Fruit fly (Drosophila melanogaster) whole organism, adult: ENCODE results near the gene bond.
A peak's percentile ranks its signal among the peaks of the same experiment; 100 is the strongest.

Source experiments
- CG11617 ChIP-seq: fragments of 200-800 bp; sonication (Bioruptor generic); optimal IDR thresholded peaks from 2 replicates; lab custom pipeline; 2017; ENCODE audit warnings: mild to moderate bottlenecking, missing biosample characterization, missing genetic modification reagents, missing genetic modification characterization
- CG12768 ChIP-seq: fragments of 200-800 bp; sonication (Bioruptor generic); optimal IDR thresholded peaks from 2 replicates; lab custom pipeline; 2017; ENCODE audit warnings: missing biosample characterization, missing genetic modification characterization, mild to moderate bottlenecking, moderate library complexity, missing genetic modification reagents
- CG14711 ChIP-seq: fragments of 200-800 bp; sonication (Bioruptor generic); optimal IDR thresholded peaks from 2 replicates; lab custom pipeline; 2018; ENCODE audit warnings: missing biosample characterization, mild to moderate bottlenecking, missing genetic modification characterization, moderate library complexity
- CG1620 ChIP-seq: fragments of 200-800 bp; sonication (Bioruptor generic); optimal IDR thresholded peaks from 2 replicates; lab custom pipeline; 2016; ENCODE audit warnings: missing biosample characterization, missing genetic modification characterization
- CG33017 ChIP-seq: fragments of 200-800 bp; sonication (Bioruptor generic); optimal IDR thresholded peaks from 2 replicates; lab custom pipeline; 2018; ENCODE audit warnings: missing biosample characterization, mild to moderate bottlenecking, missing genetic modification characterization, moderate library complexity
- CG5204 ChIP-seq: fragments of 200-800 bp; sonication (Bioruptor generic); optimal IDR thresholded peaks from 2 replicates; lab custom pipeline; 2016; ENCODE audit warnings: missing biosample characterization, missing genetic modification characterization
- CG7045 ChIP-seq: fragments of 200-800 bp; sonication (Bioruptor generic); optimal IDR thresholded peaks from 2 replicates; lab custom pipeline; 2017; ENCODE audit warnings: missing biosample characterization, mild to moderate bottlenecking, missing genetic modification characterization
- CG7101 ChIP-seq: fragments of 200-800 bp; sonication (Bioruptor generic); optimal IDR thresholded peaks from 2 replicates; lab custom pipeline; 2018; ENCODE audit warnings: missing biosample characterization, mild to moderate bottlenecking, missing genetic modification characterization, moderate library complexity
- Clk ChIP-seq: fragments of 200-800 bp; sonication (Bioruptor generic); optimal IDR thresholded peaks from 2 replicates; lab custom pipeline; 2017; ENCODE audit warnings: missing biosample characterization, missing genetic modification characterization
- Crg-1 ChIP-seq: fragments of 200-800 bp; sonication (Bioruptor generic); optimal IDR thresholded peaks from 2 replicates; lab custom pipeline; 2016; ENCODE audit warnings: missing biosample characterization, missing genetic modification characterization
- Hr96 ChIP-seq: fragments of 200-800 bp; sonication (Bioruptor generic); optimal IDR thresholded peaks from 2 replicates; lab custom pipeline; 2016; ENCODE audit warnings: missing biosample characterization, missing genetic modification characterization
- Mnt ChIP-seq: fragments of 200-800 bp; sonication (Bioruptor generic); optimal IDR thresholded peaks from 2 replicates; lab custom pipeline; 2016; ENCODE audit warnings: missing biosample characterization, mild to moderate bottlenecking, missing genetic modification characterization
- bab1 ChIP-seq: fragments of 200-800 bp; sonication (Bioruptor generic); optimal IDR thresholded peaks from 3 replicates; lab custom pipeline; 2019; ENCODE audit warnings: missing biosample characterization, mild to moderate bottlenecking, missing genetic modification characterization, moderate library complexity
- cic ChIP-seq: fragments of 200-800 bp; sonication (Bioruptor generic); optimal IDR thresholded peaks from 2 replicates; lab custom pipeline; 2017; ENCODE audit warnings: missing biosample characterization, mild to moderate bottlenecking, missing genetic modification characterization, moderate library complexity
- cnc ChIP-seq, 2 experiments: fragments of >200 bp; optimal IDR thresholded peaks; 2 replicates each; lab custom pipeline; 2017
- kay ChIP-seq: fragments of 200-800 bp; sonication (Bioruptor generic); peaks from one replicate; lab custom pipeline; 2016; ENCODE audit warnings: missing biosample characterization, missing genetic modification characterization, borderline replicate concordance
- ovo ChIP-seq: fragments of 200-800 bp; sonication (Bioruptor generic); optimal IDR thresholded peaks from 2 replicates; lab custom pipeline; 2016; ENCODE audit warnings: missing biosample characterization, missing genetic modification characterization
- pad ChIP-seq: fragments of 200-800 bp; sonication (Bioruptor generic); optimal IDR thresholded peaks from 3 replicates; lab custom pipeline; 2017; ENCODE audit warnings: missing biosample characterization, missing genetic modification characterization, mild to moderate bottlenecking, moderate library complexity, missing genetic modification reagents
- tj ChIP-seq: fragments of 200-800 bp; sonication (Bioruptor generic); optimal IDR thresholded peaks from 3 replicates; lab custom pipeline; 2017; ENCODE audit warnings: missing biosample characterization, mild to moderate bottlenecking, missing genetic modification characterization, moderate library complexity
- toe ChIP-seq: fragments of 200-800 bp; sonication (Bioruptor generic); optimal IDR thresholded peaks from 2 replicates; lab custom pipeline; 2016; ENCODE audit warnings: missing biosample characterization, missing genetic modification characterization

Gene bond

DNA sequence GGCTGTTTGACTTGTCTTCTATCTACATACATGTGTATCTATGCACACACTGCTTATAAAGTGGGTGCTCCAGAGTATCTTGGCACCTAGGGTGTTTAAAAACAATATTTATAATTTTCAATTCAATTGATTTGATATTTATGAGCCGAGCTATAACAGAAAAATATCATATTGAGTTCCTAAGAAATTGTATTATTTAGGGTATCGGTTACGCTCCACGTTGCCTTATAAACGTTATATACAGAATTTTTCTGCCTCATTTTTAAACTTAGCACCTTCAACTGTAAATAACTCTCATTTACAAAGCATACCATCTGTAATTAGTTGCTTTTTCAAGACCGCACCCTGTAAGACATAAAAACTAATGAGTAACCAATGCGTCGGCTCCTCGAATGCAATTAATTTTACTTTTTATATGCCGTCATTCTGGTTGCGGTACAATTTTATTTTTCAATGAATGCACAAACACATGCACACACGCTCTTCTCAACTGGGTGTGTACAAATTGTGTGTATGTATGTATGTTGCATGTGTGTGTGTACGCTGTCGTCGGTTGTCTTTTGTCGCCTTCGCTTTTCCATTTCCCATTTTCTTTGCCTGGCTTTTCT lies 40.3 kb downstream of the bond start:
- TF ChIP-seq toe (GFP tag; lab: Kevin White, UChicago) (no peak), CG33017 (no peak), Hr96 (GFP tag; lab: Kevin White, UChicago) (no peak), ovo (GFP tag; lab: Kevin White, UChicago) (no peak), cic (GFP tag; lab: Kevin White, UChicago) (no peak), bab1 (GFP tag; lab: Kevin White, UChicago) (no peak), CG1620 (no peak), CG7101 (tag; lab: Kevin White, UChicago) (no peak), CG11617 (GFP tag; lab: Kevin White, UChicago) (no peak), CG14711 (tag; lab: Kevin White, UChicago) (no peak), CG12768 (GFP tag; lab: Kevin White, UChicago) (no peak), kay (GFP tag; lab: Kevin White, UChicago) (no peak), Crg-1 (GFP tag; lab: Kevin White, UChicago) (no peak), tj (GFP tag; lab: Kevin White, UChicago) (no peak), Mnt (GFP tag; lab: Kevin White, UChicago) (no peak), CG7045 (GFP tag; lab: Kevin White, UChicago) (no peak), cnc (optimal IDR thresholded peaks at IDR 0.05; lab: Kevin White, UChicago) (no peak)

DNA sequence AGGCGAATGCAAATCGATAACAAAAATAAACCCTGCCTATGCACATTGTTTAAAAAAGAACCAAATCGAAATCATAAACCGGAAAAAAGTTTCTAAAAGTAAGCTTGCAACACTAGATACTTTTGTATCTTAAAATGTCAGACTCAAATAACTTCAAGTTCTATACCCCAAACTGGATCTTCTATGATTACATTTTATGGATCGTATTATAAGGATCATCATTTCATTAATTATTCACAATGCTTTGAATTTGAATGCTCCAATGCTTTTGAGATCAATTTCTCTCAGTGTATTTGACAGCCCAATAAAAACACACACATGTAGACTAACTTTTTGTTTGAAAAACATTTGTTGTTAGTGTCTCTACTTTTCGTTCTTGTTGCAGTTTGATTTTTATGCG lies 43.8 kb downstream of the bond start:
- no peak for TF ChIP-seq CG1620
- no peak for TF ChIP-seq Clk (GFP tag; lab: Kevin White, UChicago)
- TF ChIP-seq CG11617 (GFP tag; lab: Kevin White, UChicago), result no peak
- TF ChIP-seq CG12768 (GFP tag; lab: Kevin White, UChicago), result no peak
- no peak for TF ChIP-seq CG14711 (tag; lab: Kevin White, UChicago)
- no peak for TF ChIP-seq CG33017
- no peak for TF ChIP-seq pad (GFP tag; lab: Kevin White, UChicago)
- TF ChIP-seq toe (GFP tag; lab: Kevin White, UChicago), result no peak

DNA sequence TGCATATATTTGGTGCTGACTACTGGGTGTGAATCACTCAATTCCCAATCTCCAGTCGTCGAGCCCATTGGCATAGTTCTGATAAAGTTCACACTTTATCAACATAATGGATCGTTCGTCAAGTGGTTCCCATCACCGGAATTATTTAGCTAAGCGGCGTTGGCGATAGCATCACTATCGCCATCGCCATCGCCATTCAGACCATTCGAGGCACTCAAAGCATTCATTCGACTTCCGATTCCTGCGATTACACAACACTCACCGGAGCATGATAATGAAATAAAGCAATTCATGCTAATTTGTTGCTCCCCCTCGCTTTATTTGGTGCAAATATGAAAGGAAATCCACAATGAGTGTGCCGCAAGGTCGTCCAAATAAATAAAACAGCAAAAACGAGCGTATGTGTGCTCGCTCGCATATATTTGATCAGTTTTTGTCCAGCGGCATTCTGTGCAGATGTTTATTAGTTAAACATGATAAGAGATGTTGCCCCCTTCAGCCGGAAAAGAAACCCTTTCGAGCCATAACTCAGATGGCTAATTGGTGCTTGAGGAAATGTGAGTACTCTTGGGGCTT lies 44.9 kb downstream of the bond start:
- TF ChIP-seq pad (GFP tag; lab: Kevin White, UChicago), result no peak
- no peak for TF ChIP-seq Mnt (GFP tag; lab: Kevin White, UChicago)
- no peak for TF ChIP-seq CG1620
- TF ChIP-seq Hr96 (GFP tag; lab: Kevin White, UChicago), result no peak
- no peak for TF ChIP-seq bab1 (GFP tag; lab: Kevin White, UChicago)
- no peak for TF ChIP-seq CG7045 (GFP tag; lab: Kevin White, UChicago)
- TF ChIP-seq kay (GFP tag; lab: Kevin White, UChicago), result no peak
- TF ChIP-seq Crg-1 (GFP tag; lab: Kevin White, UChicago), result no peak
- no peak for TF ChIP-seq tj (GFP tag; lab: Kevin White, UChicago)
- TF ChIP-seq cnc (optimal IDR thresholded peaks at IDR 0.05; lab: Kevin White, UChicago), result no peak
- no peak for TF ChIP-seq CG11617 (GFP tag; lab: Kevin White, UChicago)
- TF ChIP-seq cic (GFP tag; lab: Kevin White, UChicago), result no peak

DNA sequence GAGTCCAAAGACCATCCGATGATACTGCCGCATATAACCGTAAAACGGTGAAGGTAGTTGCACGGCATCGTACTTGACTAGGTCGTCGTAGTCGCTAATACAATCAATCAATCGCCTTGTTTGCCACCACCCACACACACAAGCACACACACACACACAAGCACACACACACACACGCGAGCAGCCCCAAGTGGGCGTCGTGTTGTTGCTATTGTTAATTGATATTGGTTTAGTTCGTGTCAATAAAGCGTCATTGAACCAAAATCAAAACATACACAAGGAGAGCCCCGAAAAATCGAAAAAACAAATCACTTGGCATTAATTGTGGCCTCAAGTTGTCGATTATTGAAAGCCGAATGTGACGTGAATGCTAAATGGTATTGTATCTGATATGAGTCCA lies 46.0 kb downstream of the bond start:
- TF ChIP-seq cnc (optimal IDR thresholded peaks at IDR 0.05; lab: Kevin White, UChicago), result no peak
- no peak for TF ChIP-seq Hr96 (GFP tag; lab: Kevin White, UChicago)
- TF ChIP-seq toe (GFP tag; lab: Kevin White, UChicago), result no peak
- TF ChIP-seq CG5204 (GFP tag; lab: Kevin White, UChicago), result no peak

DNA sequence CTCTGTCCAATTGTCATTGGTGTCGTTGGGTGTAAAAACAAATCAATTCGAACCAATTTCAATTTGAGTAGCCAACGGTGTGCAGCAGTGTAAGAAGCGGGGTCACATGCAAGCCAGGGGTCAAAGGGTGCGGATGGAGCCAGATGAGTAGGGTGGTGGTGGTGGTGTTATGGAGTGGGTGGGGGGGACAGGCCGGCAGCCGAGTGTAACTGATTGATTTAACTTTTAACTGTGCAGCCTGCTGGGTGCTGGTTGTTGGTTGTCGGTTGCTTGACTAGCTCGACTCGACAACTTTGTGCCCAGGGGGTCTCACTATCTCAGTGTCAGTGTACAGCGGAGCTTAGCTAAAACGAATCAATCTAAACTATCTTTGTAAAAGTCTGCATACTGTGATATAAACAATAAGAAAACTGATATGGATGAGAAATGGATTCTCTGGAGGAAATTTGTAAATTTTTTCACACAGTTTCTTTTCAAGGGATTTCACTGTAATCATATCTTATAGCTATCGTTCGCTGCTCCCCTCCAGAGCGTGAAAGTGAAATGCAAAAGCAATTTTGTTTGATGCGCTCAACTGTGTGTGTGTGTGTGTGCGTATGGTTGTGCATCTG lies 47.0 kb downstream of the bond start:
- TF ChIP-seq CG11617 (GFP tag; lab: Kevin White, UChicago) (no peak), tj (GFP tag; lab: Kevin White, UChicago) (no peak), CG1620 (no peak), bab1 (GFP tag; lab: Kevin White, UChicago) (no peak), cic (GFP tag; lab: Kevin White, UChicago) (no peak), CG7045 (GFP tag; lab: Kevin White, UChicago) (peak; percentile 57), Clk (GFP tag; lab: Kevin White, UChicago) (peak; percentile 51), ovo (GFP tag; lab: Kevin White, UChicago) (no peak), toe (GFP tag; lab: Kevin White, UChicago) (no peak), pad (GFP tag; lab: Kevin White, UChicago) (peak; percentile 15), CG33017 (peak; percentile 73), CG12768 (GFP tag; lab: Kevin White, UChicago) (peak; percentile 83), Hr96 (GFP tag; lab: Kevin White, UChicago) (peak; percentile 58), CG5204 (GFP tag; lab: Kevin White, UChicago) (peak; percentile 31), CG7101 (tag; lab: Kevin White, UChicago) (peak; percentile 62), Crg-1 (GFP tag; lab: Kevin White, UChicago) (no peak), CG14711 (tag; lab: Kevin White, UChicago) (no peak), kay (GFP tag; lab: Kevin White, UChicago) (no peak), cnc (optimal IDR thresholded peaks at IDR 0.05; lab: Kevin White, UChicago) (no peak)
